Worm (Caenorhabditis elegans) whole organism, L2 larva: ENCODE measurements around the gene lgc-28.

Experiments
- lin-13 ChIP-seq: fragments of 150-350 bp; optimal IDR thresholded peaks from 2 replicates; lab custom pipeline; 2014; ENCODE audit warnings: missing biosample characterization, missing genetic modification reagents, missing genetic modification characterization
- nhr-23 ChIP-seq: fragments of 150-350 bp; optimal IDR thresholded peaks from 2 replicates; lab custom pipeline; 2014; ENCODE audit warnings: missing biosample characterization, missing genetic modification reagents, missing genetic modification characterization

- no peak for TF ChIP-seq lin-13 (GFP tag; lab: Kevin White, UChicago)
- TF ChIP-seq nhr-23 = no peak
Measured at ce11 chrII:2605319-2605718, 19.6 kb upstream of the lgc-28 start, which contains the start of gene sri-77.
